Worm (Caenorhabditis elegans) whole organism, late embryonic: Measurements from ENCODE around the gene suca-1.

ENCODE experiments used
- fkh-10 ChIP-seq: fragments of 150-350 bp; optimal IDR thresholded peaks from 2 replicates; lab custom pipeline; 2014; ENCODE audit warnings: missing biosample characterization, missing genetic modification reagents, missing genetic modification characterization
- fkh-6 ChIP-seq: sonication (generic microtip); optimal IDR thresholded peaks from 2 replicates; lab custom pipeline; 2016; ENCODE audit warnings: missing genetic modification characterization, missing compliant biosample characterization

DNA sequence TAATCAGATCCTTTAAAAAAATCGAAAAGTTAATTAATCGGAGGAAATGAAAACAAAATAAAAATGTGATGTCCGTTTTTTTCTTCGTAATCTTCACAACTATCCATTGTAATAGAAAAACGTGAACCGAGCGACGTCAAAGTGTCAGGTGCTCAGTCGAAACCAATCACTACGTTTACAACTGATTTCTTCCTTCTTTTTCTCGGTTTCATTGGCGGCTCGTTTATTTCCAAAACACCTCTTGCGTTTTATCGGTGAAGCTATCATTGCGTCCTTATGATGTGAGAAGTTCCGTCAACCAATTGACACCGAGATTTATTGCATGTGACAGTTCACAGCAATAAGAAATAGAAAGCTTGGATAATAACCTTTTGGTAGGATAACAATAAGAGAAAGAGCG, 46.6 kb downstream of the suca-1 start:
- TF ChIP-seq fkh-10 (GFP tag; lab: Kevin White, UChicago) (no peak), fkh-6 (tag; lab: Kevin White, UChicago) (no peak)
